Worm (Caenorhabditis elegans): ENCODE measurements around the gene nuaf-1.

ce11 chrV:13556297-13556696 is 12.1 kb downstream of the nuaf-1 start, which contains the start of gene C56A3.6:
- no peak for TF ChIP-seq fos-1 (tag; optimal IDR thresholded peaks at IDR 0.05)
- no peak for TF ChIP-seq aly-2 (tag; optimal IDR thresholded peaks at IDR 0.05)
